Fruit fly (Drosophila melanogaster): ENCODE measurements around the gene RpL3.
A peak's percentile ranks its signal among the peaks of the same experiment; 100 is the strongest.

RpL3 gene

DNA sequence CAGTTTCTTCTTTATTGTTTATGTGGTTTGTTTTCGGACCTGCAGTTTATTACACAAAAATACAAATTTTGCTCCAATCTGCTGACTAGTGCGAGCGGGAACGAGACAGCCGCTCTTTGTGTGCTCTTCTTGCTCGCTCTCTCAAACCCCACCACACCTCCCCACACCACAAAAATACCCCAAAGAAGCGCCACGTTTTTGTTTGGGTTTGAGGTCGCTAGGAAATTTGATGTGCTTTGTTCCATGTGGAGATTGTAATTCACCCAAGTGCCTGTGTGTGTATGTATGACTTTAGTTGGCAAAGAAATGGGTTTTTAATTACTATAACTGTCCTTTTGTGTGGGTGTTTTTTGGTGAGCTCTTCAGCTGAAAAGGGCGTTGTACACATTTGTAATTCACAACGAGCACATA is 23.6 kb upstream of the RpL3 start (continued):
- TF ChIP-seq mirr (GFP tag; optimal IDR thresholded peaks at IDR 0.05) (peak; percentile 31), HLH4C (GFP tag; IDR thresholded peaks at IDR 0.05; ENCODE audit: partially characterized antibody) (0 out of 3 replicates have a peak, but pooled peaks have one; percentile 12), twi (tag; optimal IDR thresholded peaks at IDR 0.05) (no peak), Blimp-1 (GFP tag; optimal IDR thresholded peaks at IDR 0.05) (peak; percentile 15), sna (GFP tag; IDR thresholded peaks at IDR 0.05; ENCODE audit: partially characterized antibody) (no peak), ssp (GFP tag; IDR thresholded peaks at IDR 0.05) (no peak), lov (optimal IDR thresholded peaks at IDR 0.05) (no peak), lov (GFP tag; IDR thresholded peaks at IDR 0.05) (no peak), ci (GFP tag; IDR thresholded peaks at IDR 0.05) (peak; percentile 60; the same call in 2 of the 3 replicates), CG34422 (GFP tag; IDR thresholded peaks at IDR 0.05) (peak; percentile 41; the same call in 1 of the 3 replicates), Rfx (GFP tag; IDR thresholded peaks at IDR 0.05) (peak; percentile 44; the same call in 1 of the 2 replicates), CG18599 (GFP tag; optimal IDR thresholded peaks at IDR 0.05) (peak; percentile 21), CG9797 (GFP tag; optimal IDR thresholded peaks at IDR 0.05) (no peak), z (GFP tag; IDR thresholded peaks at IDR 0.05) (no peak), Asciz (GFP tag; optimal IDR thresholded peaks at IDR 0.05) (peak; percentile 15), stwl (tag; optimal IDR thresholded peaks at IDR 0.05) (no peak), btn (GFP tag; optimal IDR thresholded peaks at IDR 0.05) (no peak), cwo (GFP tag; optimal IDR thresholded peaks at IDR 0.05) (peak; percentile 79), gt (GFP tag; IDR thresholded peaks at IDR 0.05) (no peak), wek (GFP tag; optimal IDR thresholded peaks at IDR 0.05) (no peak), Tbp (GFP tag; optimal IDR thresholded peaks at IDR 0.05) (no peak), crp (GFP tag; optimal IDR thresholded peaks at IDR 0.05) (no peak), Oaz (GFP tag; IDR thresholded peaks at IDR 0.05) (no peak), bsh (GFP tag; optimal IDR thresholded peaks at IDR 0.05) (no peak), Lim3 (GFP tag; IDR thresholded peaks at IDR 0.05) (no peak), CG8290 (GFP tag; optimal IDR thresholded peaks at IDR 0.05) (no peak), CG8290 (tag; optimal IDR thresholded peaks at IDR 0.05) (peak in 1 of 2 experiments; percentile 72), hbn (GFP tag; IDR thresholded peaks at IDR 0.05; ENCODE audit: partially characterized antibody) (no peak; the same call in 1 of the 2 replicates), BtbVII (GFP tag; optimal IDR thresholded peaks at IDR 0.05) (peak; percentile 19), CG8359 (GFP tag; optimal IDR thresholded peaks at IDR 0.05; ENCODE audit: borderline replicate concordance) (no peak), chn (GFP tag; optimal IDR thresholded peaks at IDR 0.05) (no peak), lab (GFP tag; optimal IDR thresholded peaks at IDR 0.05) (peak; percentile 45), gfzf (GFP tag; optimal IDR thresholded peaks at IDR 0.05) (no peak), Eip74EF (GFP tag; optimal IDR thresholded peaks at IDR 0.05) (peak in 1 of 2 experiments; percentile 3), CG9609 (GFP tag; optimal IDR thresholded peaks at IDR 0.05) (no peak), CG13894 (tag; optimal IDR thresholded peaks at IDR 0.05) (peak; percentile 43), ken (GFP tag; IDR thresholded peaks at IDR 0.05) (no peak), grau (tag; optimal IDR thresholded peaks at IDR 0.05) (peak; percentile 15), otp (GFP tag; IDR thresholded peaks at IDR 0.05) (0 out of 3 replicates have a peak, but pooled peaks have one; percentile 8), row (GFP tag; IDR thresholded peaks at IDR 0.05) (peak; percentile 70), sob (GFP tag; IDR thresholded peaks at IDR 0.05) (peak; percentile 51; the same call in 1 of the 2 replicates), gem (tag; optimal IDR thresholded peaks at IDR 0.05) (no peak), Myb (GFP tag; optimal IDR thresholded peaks at IDR 0.05) (no peak), Trl (optimal IDR thresholded peaks at IDR 0.05) (peak; percentile 48 to 70), Trl (GFP tag; optimal IDR thresholded peaks at IDR 0.05) (no peak), D19A (tag; optimal IDR thresholded peaks at IDR 0.05) (no peak), pnt (GFP tag; optimal IDR thresholded peaks at IDR 0.05) (no peak), CG4730 (GFP tag; IDR thresholded peaks at IDR 0.05) (no peak), CG30020 (tag; optimal IDR thresholded peaks at IDR 0.05) (no peak), knrl (GFP tag; IDR thresholded peaks at IDR 0.05; ENCODE audit: partially characterized antibody) (no peak)
